Worm (Caenorhabditis elegans): ENCODE data around the gene mutd-1.

Gene mutd-1

DNA sequence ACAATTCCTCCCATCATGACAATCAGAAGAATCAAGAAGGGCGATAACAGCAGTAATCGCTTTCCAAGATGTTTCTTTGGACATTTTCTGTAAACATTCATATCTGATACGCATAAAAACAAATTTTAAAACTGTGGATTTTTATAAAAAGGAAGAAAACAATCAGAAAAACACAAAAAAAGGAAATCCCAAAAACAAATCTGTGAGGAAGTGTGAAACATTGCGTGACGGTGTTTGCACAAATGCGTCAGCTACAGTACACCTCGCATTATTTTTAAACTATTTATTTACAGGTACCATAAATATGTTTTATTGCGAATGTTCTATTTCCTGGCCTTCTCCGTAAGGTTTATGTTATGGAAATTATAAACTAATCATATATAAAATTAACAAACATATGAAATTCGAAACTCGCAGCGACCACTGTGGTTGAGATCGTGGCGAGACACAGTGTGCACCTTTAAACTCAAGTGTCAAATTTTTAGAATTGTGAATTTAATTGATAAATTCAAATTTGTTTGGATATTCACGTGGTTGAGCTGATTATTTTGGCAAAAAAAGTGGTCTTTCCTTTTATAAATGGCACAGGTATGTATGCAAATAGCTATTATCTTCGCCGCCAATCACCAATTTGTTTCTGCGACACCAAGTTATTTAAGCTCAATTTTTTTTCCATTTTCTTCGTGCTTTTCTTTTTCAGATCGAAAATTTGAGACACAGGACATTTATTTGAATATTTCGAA, 12.4 kb downstream of the mutd-1 start, which contains the start of the genes C34D4.10 and str-48:
Gene C34D4.10 (minus strand): TSS at position 101 of the 743 bp plus-strand sequence.
Gene str-48 (plus strand): TSS at position 693 of the 743 bp plus-strand sequence.
- no peak for TF ChIP-seq zip-8 (tag; optimal IDR thresholded peaks at IDR 0.05)
- no peak for TF ChIP-seq ceh-43 (GFP tag; optimal IDR thresholded peaks at IDR 0.05)
- TF ChIP-seq ceh-39 (tag; optimal IDR thresholded peaks at IDR 0.05): no peak
- no peak for TF ChIP-seq nhr-28 (tag; optimal IDR thresholded peaks at IDR 0.05)
- no peak for TF ChIP-seq nhr-12 (tag; optimal IDR thresholded peaks at IDR 0.05)
- no peak for TF ChIP-seq ham-2 (GFP tag; optimal IDR thresholded peaks at IDR 0.05)
- TF ChIP-seq sem-2 (GFP tag; optimal IDR thresholded peaks at IDR 0.05): no peak

ce11 chrIV:7114599-7114998, 19.3 kb downstream of the mutd-1 start, which contains the start of gene nas-8:
TSS of gene nas-8 (plus strand) at chrIV:7114899.
- TF ChIP-seq pha-4 (tag; optimal IDR thresholded peaks at IDR 0.05) (no peak), lin-13 (tag; optimal IDR thresholded peaks at IDR 0.05) (no peak), ceh-43 (GFP tag; optimal IDR thresholded peaks at IDR 0.05) (no peak), unc-62 (GFP tag; optimal IDR thresholded peaks at IDR 0.05) (no peak), blmp-1 (tag; optimal IDR thresholded peaks at IDR 0.05) (no peak), zip-8 (tag; optimal IDR thresholded peaks at IDR 0.05) (no peak), mep-1 (tag; optimal IDR thresholded peaks at IDR 0.05) (no peak), drap-1 (GFP tag; optimal IDR thresholded peaks at IDR 0.05) (no peak), elt-1 (tag; optimal IDR thresholded peaks at IDR 0.05; ENCODE audit: borderline replicate concordance, insufficient read depth) (no peak), ham-2 (GFP tag; optimal IDR thresholded peaks at IDR 0.05) (no peak), cnd-1 (tag; optimal IDR thresholded peaks at IDR 0.05) (no peak)

- TF ChIP-seq lin-32 (GFP tag; optimal IDR thresholded peaks at IDR 0.05) (no peak), nhr-2 (tag; optimal IDR thresholded peaks at IDR 0.05) (no peak), cnd-1 (tag; optimal IDR thresholded peaks at IDR 0.05) (no peak), sem-2 (GFP tag; optimal IDR thresholded peaks at IDR 0.05) (no peak), mab-5 (tag; optimal IDR thresholded peaks at IDR 0.05) (no peak), ces-1 (GFP tag; optimal IDR thresholded peaks at IDR 0.05) (no peak), ceh-39 (tag; optimal IDR thresholded peaks at IDR 0.05) (no peak), unc-39 (tag; optimal IDR thresholded peaks at IDR 0.05) (no peak), elt-3 (tag; optimal IDR thresholded peaks at IDR 0.05) (no peak)
These were observed 22.5 kb downstream of the mutd-1 start, which contains the start of the genes ZC477.7 and ssq-3 for ce11 chrIV:7111354-7111753. TSS of gene ZC477.7 (minus strand) at chrIV:7111454. TSS of gene ssq-3 (plus strand) at chrIV:7111604.

DNA sequence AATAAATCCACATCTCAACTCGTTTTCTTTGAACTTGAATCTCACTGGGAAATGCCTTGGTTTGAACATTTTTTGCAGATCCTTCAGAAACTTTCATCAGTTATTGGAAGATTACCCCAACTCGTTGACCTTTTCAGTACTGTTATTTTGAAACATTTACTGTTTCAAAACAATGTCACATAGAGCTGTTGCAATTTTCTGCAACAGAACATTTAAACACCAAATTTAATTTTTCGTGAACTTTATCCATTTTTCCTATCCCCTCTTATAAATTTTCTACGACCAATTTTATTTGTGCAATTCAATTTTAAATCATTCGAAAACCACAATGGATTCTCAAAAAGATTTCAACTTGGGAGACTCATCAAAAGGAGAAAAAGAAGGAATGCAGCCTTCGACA, 26.0 kb downstream of the mutd-1 start, which contains the start of gene ZC477.2:
Gene ZC477.2 (plus strand): TSS at position 301 of the 400 bp plus-strand sequence.
- TF ChIP-seq ceh-43 (GFP tag; optimal IDR thresholded peaks at IDR 0.05): no peak
- no peak for TF ChIP-seq bed-3 (GFP tag; optimal IDR thresholded peaks at IDR 0.05)
- TF ChIP-seq unc-39 (tag; optimal IDR thresholded peaks at IDR 0.05): no peak
- no peak for TF ChIP-seq lin-32 (GFP tag; optimal IDR thresholded peaks at IDR 0.05)
- TF ChIP-seq lin-13 (tag; optimal IDR thresholded peaks at IDR 0.05): no peak
- no peak for TF ChIP-seq elt-3 (tag; optimal IDR thresholded peaks at IDR 0.05)
- no peak for TF ChIP-seq blmp-1 (tag; optimal IDR thresholded peaks at IDR 0.05)
- no peak for TF ChIP-seq elt-1 (tag; optimal IDR thresholded peaks at IDR 0.05; ENCODE audit: borderline replicate concordance, insufficient read depth)
- no peak for TF ChIP-seq zip-8 (tag; optimal IDR thresholded peaks at IDR 0.05)
- no peak for TF ChIP-seq mls-2 (tag; optimal IDR thresholded peaks at IDR 0.05)

DNA sequence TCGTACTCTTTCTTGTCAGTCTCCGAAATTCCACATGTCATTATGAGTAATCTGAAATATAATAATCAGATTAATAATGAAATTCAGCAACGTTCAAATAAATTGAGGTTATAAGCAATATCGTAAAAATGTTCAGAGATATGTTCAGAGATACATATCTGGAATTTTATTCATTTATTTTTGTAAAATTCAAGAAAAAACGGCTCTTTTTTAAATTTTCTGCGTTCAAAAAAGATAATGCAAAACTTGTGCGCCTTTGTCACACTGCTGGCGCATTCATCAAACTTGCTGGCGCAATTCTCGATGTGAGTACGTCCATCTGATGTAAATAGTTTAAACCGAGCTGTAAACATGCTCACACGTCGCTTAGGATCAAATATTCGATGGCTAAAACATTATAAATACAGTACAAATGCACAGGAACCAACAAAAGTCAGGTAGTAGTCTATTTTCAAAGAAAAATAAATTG, 30.6 kb downstream of the mutd-1 start, which contains the start of the genes rde-8 and ZC477.3:
Gene rde-8 (minus strand): TSS at position 51 of the 469 bp plus-strand sequence.
Gene ZC477.3 (plus strand): TSS at position 282 of the 469 bp plus-strand sequence.
- TF ChIP-seq M03D4.4 (tag; optimal IDR thresholded peaks at IDR 0.05) (no peak), mls-2 (tag; optimal IDR thresholded peaks at IDR 0.05) (no peak), unc-120 (tag; optimal IDR thresholded peaks at IDR 0.05; ENCODE audit: poor library complexity, severe bottlenecking) (no peak), mep-1 (tag; optimal IDR thresholded peaks at IDR 0.05) (peak; percentile 31), pha-4 (tag; optimal IDR thresholded peaks at IDR 0.05) (peak; percentile 66), lsy-2 (tag; optimal IDR thresholded peaks at IDR 0.05) (peak; percentile 37), hlh-1 (tag; optimal IDR thresholded peaks at IDR 0.05) (no peak), ces-1 (GFP tag; optimal IDR thresholded peaks at IDR 0.05) (peak; percentile 46), lin-13 (tag; optimal IDR thresholded peaks at IDR 0.05) (peak; percentile 66), ztf-11 (tag; optimal IDR thresholded peaks at IDR 0.05) (no peak), flh-1 (GFP tag; optimal IDR thresholded peaks at IDR 0.05) (no peak)
